Worm (Caenorhabditis elegans) whole organism, L1 larva: ENCODE measurements around the gene nhr-164.

ENCODE experiments used
- blmp-1 ChIP-seq: fragments of 150-350 bp; optimal IDR thresholded peaks from 2 replicates; lab custom pipeline; 2014; ENCODE audit warnings: missing biosample characterization, missing genetic modification characterization
- nhr-12 ChIP-seq: sonication (generic microtip); optimal IDR thresholded peaks from 2 replicates; lab custom pipeline; 2017; ENCODE audit warnings: missing biosample characterization, missing genetic modification characterization
- rnt-1 ChIP-seq: sonication (generic microtip); optimal IDR thresholded peaks from 2 replicates; lab custom pipeline; 2016; ENCODE audit warnings: mild to moderate bottlenecking, missing genetic modification characterization, moderate library complexity, missing compliant biosample characterization
- skn-1 ChIP-seq: fragments of 150-350 bp; optimal IDR thresholded peaks from 2 replicates; lab custom pipeline; 2014; ENCODE audit warnings: missing biosample characterization, missing genetic modification characterization

DNA sequence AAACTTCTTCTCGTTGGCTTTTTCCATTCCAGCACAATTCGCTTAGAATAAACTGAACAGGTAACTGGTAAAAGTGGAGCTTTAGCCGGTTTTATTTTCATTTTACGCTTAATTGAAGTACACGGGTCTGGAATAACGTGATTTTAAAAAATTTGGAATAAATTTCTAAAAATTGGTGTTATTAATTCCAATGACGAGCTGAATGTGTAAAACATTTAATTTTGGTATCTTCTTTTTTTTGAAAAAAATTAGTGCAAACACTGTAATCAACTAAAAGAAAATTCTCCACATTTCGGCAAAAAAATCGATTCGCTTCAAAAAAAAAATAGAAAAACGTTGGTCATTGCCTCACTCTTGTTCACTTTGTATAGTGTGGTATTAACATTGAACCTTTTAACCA, 36.7 kb upstream of the nhr-164 start, which contains the start of gene T10H4.4:
- no peak for TF ChIP-seq rnt-1
- TF ChIP-seq nhr-12 (tag; lab: Kevin White, UChicago) = no peak
- TF ChIP-seq blmp-1 (tag; lab: Kevin White, UChicago) = no peak
- TF ChIP-seq skn-1 (tag; lab: Kevin White, UChicago) = no peak
